Fruit fly (Drosophila melanogaster) whole organism, embryonic: Measurements from ENCODE around the gene SpdS.

Experiments used
- B-H2 ChIP-seq: fragments of 200-800 bp; sonication (Bioruptor generic); optimal IDR thresholded peaks from 2 replicates; lab custom pipeline; 2018; ENCODE audit warnings: missing biosample characterization, mild to moderate bottlenecking, missing genetic modification characterization
- CG1024 ChIP-seq: fragments of 200-800 bp; sonication (Bioruptor generic); IDR thresholded peaks from 2 replicates; pipeline ENCODE4 v1.3.6; 2022; ENCODE audit warnings: missing biosample characterization, missing genetic modification characterization
- CG10321 ChIP-seq: fragments of 200-800 bp; sonication (Bioruptor generic); IDR thresholded peaks from 2 replicates; pipeline ENCODE4 v1.3.6; 2022; ENCODE audit warnings: missing biosample characterization, missing genetic modification characterization
- CG10543 ChIP-seq: fragments of 200-800 bp; sonication (Bioruptor generic); optimal IDR thresholded peaks from 3 replicates; lab custom pipeline; 2017; ENCODE audit warnings: missing biosample characterization, mild to moderate bottlenecking, missing genetic modification characterization, moderate library complexity
- CG11093 ChIP-seq: fragments of 200-800 bp; sonication (Bioruptor generic); IDR thresholded peaks from 3 replicates; pipeline ENCODE4 v1.3.6; 2022; ENCODE audit warnings: missing biosample characterization, missing genetic modification characterization
- CG11398 ChIP-seq: fragments of 200-800 bp; sonication (Bioruptor generic); optimal IDR thresholded peaks from 2 replicates; lab custom pipeline; 2016; ENCODE audit warnings: missing biosample characterization, missing genetic modification characterization
- CG11560 ChIP-seq: fragments of 200-800 bp; sonication (Bioruptor generic); IDR thresholded peaks from 3 replicates; pipeline ENCODE4 v1.3.6; 2022; ENCODE audit warnings: missing biosample characterization, missing genetic modification characterization
- CG12155 ChIP-seq: fragments of 200-800 bp; sonication (Bioruptor generic); optimal IDR thresholded peaks from 3 replicates; lab custom pipeline; 2016; ENCODE audit warnings: missing biosample characterization, missing genetic modification characterization
- CG12942 ChIP-seq: fragments of 200-800 bp; sonication (Bioruptor generic); optimal IDR thresholded peaks from 3 replicates; lab custom pipeline; 2016; ENCODE audit warnings: missing biosample characterization, missing genetic modification characterization
- CG13624 ChIP-seq: fragments of 200-800 bp; sonication (Bioruptor generic); optimal IDR thresholded peaks from 2 replicates; lab custom pipeline; 2016; ENCODE audit warnings: missing biosample characterization, missing genetic modification characterization
- CG15269 ChIP-seq: fragments of 200-800 bp; sonication (Bioruptor generic); optimal IDR thresholded peaks from 2 replicates; lab custom pipeline; 2018; ENCODE audit warnings: missing biosample characterization, mild to moderate bottlenecking, missing genetic modification characterization, moderate library complexity
- CG17612 ChIP-seq: fragments of 200-800 bp; sonication (Bioruptor generic); IDR thresholded peaks from 2 replicates; pipeline ENCODE4 v1.3.6; 2022; ENCODE audit warnings: missing biosample characterization, missing genetic modification characterization
- CG2120 ChIP-seq: fragments of 200-800 bp; sonication (Bioruptor generic); optimal IDR thresholded peaks from 3 replicates; lab custom pipeline; 2016; ENCODE audit warnings: missing biosample characterization, missing genetic modification characterization
- CG31441 ChIP-seq: fragments of 200-800 bp; sonication (Bioruptor generic); IDR thresholded peaks from 2 replicates; pipeline ENCODE4 v1.3.6; 2022; ENCODE audit warnings: missing biosample characterization, missing genetic modification characterization
- CG42726 ChIP-seq: fragments of 200-800 bp; sonication (Bioruptor generic); IDR thresholded peaks from 2 replicates; pipeline ENCODE4 v1.3.6; 2022; ENCODE audit warnings: missing biosample characterization, missing genetic modification characterization; ENCODE audit not compliant: partially characterized antibody
- CG6654 ChIP-seq: fragments of 200-800 bp; sonication (Bioruptor generic); optimal IDR thresholded peaks from 2 replicates; lab custom pipeline; 2017; ENCODE audit warnings: missing biosample characterization, mild to moderate bottlenecking, missing genetic modification characterization
- CG6854 ChIP-seq: fragments of 200-800 bp; sonication (Bioruptor generic); optimal IDR thresholded peaks from 3 replicates; lab custom pipeline; 2017; ENCODE audit warnings: missing biosample characterization, mild to moderate bottlenecking, missing genetic modification characterization
- CG7357 ChIP-seq: fragments of 200-800 bp; sonication (Bioruptor generic); IDR thresholded peaks from 3 replicates; pipeline ENCODE4 v1.3.6; 2022; ENCODE audit warnings: missing biosample characterization, missing genetic modification characterization
- CG7839 ChIP-seq: fragments of 200-800 bp; sonication (Bioruptor generic); optimal IDR thresholded peaks from 3 replicates; lab custom pipeline; 2018; ENCODE audit warnings: missing biosample characterization, mild to moderate bottlenecking, missing genetic modification characterization, moderate library complexity
- Chrac-16 ChIP-seq: fragments of 200-800 bp; sonication (Bioruptor generic); optimal IDR thresholded peaks from 3 replicates; lab custom pipeline; 2016; ENCODE audit warnings: missing biosample characterization, missing genetic modification characterization
- Dbx ChIP-seq: fragments of 200-800 bp; sonication (Bioruptor generic); IDR thresholded peaks from 3 replicates; pipeline ENCODE4 v1.3.6; 2022; ENCODE audit warnings: missing biosample characterization, missing genetic modification characterization
- Dfd ChIP-seq, 2 experiments: fragments of >200 bp; optimal IDR thresholded peaks; 2 replicates each; lab custom pipeline; 2017; ENCODE audit warnings: missing biosample characterization in 2 of 2, missing genetic modification characterization in 2 of 2
- Doc3 ChIP-seq: fragments of 200-800 bp; sonication (Bioruptor generic); IDR thresholded peaks from 3 replicates; pipeline ENCODE4 v1.3.6; 2022; ENCODE audit warnings: missing biosample characterization, missing genetic modification characterization; ENCODE audit not compliant: partially characterized antibody
- Fer1 ChIP-seq: fragments of 200-800 bp; sonication (Bioruptor generic); optimal IDR thresholded peaks from 2 replicates; lab custom pipeline; 2017; ENCODE audit warnings: missing biosample characterization, mild to moderate bottlenecking, missing genetic modification characterization
- HLH3B ChIP-seq: fragments of 200-800 bp; sonication (Bioruptor generic); IDR thresholded peaks from 2 replicates; pipeline ENCODE4 v1.3.6; 2022; ENCODE audit warnings: missing biosample characterization, missing genetic modification characterization
- Hmr ChIP-seq: fragments of 200-800 bp; sonication (Bioruptor generic); optimal IDR thresholded peaks from 3 replicates; lab custom pipeline; 2017; ENCODE audit warnings: mild to moderate bottlenecking, missing biosample characterization, missing genetic modification reagents, missing genetic modification characterization
- MBD-R2 ChIP-seq: fragments of 200-800 bp; sonication (Bioruptor generic); IDR thresholded peaks from 2 replicates; pipeline ENCODE4 v1.3.6; 2022; ENCODE audit warnings: missing biosample characterization, missing genetic modification characterization
- MTF-1 ChIP-seq: fragments of 200-800 bp; sonication (Bioruptor generic); optimal IDR thresholded peaks from 2 replicates; lab custom pipeline; 2018; ENCODE audit warnings: missing biosample characterization, mild to moderate bottlenecking, missing genetic modification characterization, borderline replicate concordance
- Meics ChIP-seq: fragments of 200-800 bp; sonication (Bioruptor generic); optimal IDR thresholded peaks from 2 replicates; lab custom pipeline; 2017; ENCODE audit warnings: missing biosample characterization, mild to moderate bottlenecking, missing genetic modification characterization
- Neu2 ChIP-seq: fragments of 200-800 bp; sonication (Bioruptor generic); optimal IDR thresholded peaks from 3 replicates; lab custom pipeline; 2016; ENCODE audit warnings: missing biosample characterization, missing genetic modification characterization, borderline replicate concordance
- Spps ChIP-seq: fragments of 200-800 bp; sonication (Bioruptor generic); optimal IDR thresholded peaks from 2 replicates; lab custom pipeline; 2018; ENCODE audit warnings: missing biosample characterization, mild to moderate bottlenecking, missing genetic modification characterization
- Stat92E ChIP-seq, 3 experiments: fragments of >200 bp in 2 of 3; fragments of 200-800 bp in 1 of 3; sonication (Bioruptor generic) in 1 of 3; optimal IDR thresholded peaks; 2 replicates each; lab custom pipeline; 2017 to 2019; ENCODE audit warnings: missing biosample characterization in 3 of 3, missing genetic modification characterization in 3 of 3, mild to moderate bottlenecking in 1 of 3, moderate library complexity in 1 of 3
- Tbp ChIP-seq: fragments of >200 bp; optimal IDR thresholded peaks from 2 replicates; lab custom pipeline; 2018; ENCODE audit warnings: missing biosample characterization, missing genetic modification characterization
- ab ChIP-seq: fragments of 200-800 bp; sonication (Bioruptor generic); optimal IDR thresholded peaks from 2 replicates; lab custom pipeline; 2016; ENCODE audit warnings: missing biosample characterization, missing genetic modification characterization
- ase ChIP-seq: fragments of 200-800 bp; sonication (Bioruptor generic); IDR thresholded peaks from 3 replicates; pipeline ENCODE4 v1.3.6; 2022; ENCODE audit warnings: missing biosample characterization, missing genetic modification characterization
- br ChIP-seq: fragments of >200 bp; optimal IDR thresholded peaks from 2 replicates; lab custom pipeline; 2017
- en ChIP-seq: fragments of 200-800 bp; sonication (Bioruptor generic); optimal IDR thresholded peaks from 2 replicates; lab custom pipeline; 2016; ENCODE audit warnings: missing biosample characterization, missing genetic modification characterization
- exex ChIP-seq: fragments of 200-800 bp; sonication (Bioruptor generic); optimal IDR thresholded peaks from 4 replicates; lab custom pipeline; 2018; ENCODE audit warnings: missing biosample characterization, mild to moderate bottlenecking, missing genetic modification characterization, moderate library complexity
- fd3F ChIP-seq: fragments of 200-800 bp; sonication (Bioruptor generic); optimal IDR thresholded peaks from 2 replicates; lab custom pipeline; 2018; ENCODE audit warnings: missing biosample characterization, mild to moderate bottlenecking, missing genetic modification characterization, moderate library complexity
- gsb ChIP-seq: fragments of 200-800 bp; sonication (Bioruptor generic); IDR thresholded peaks from 2 replicates; pipeline ENCODE4 v1.3.6; 2022; ENCODE audit warnings: missing biosample characterization, missing genetic modification characterization
- hth ChIP-seq: fragments of >200 bp; optimal IDR thresholded peaks from 2 replicates; lab custom pipeline; 2017; ENCODE audit warnings: inconsistent platforms
- luna ChIP-seq: fragments of 200-800 bp; sonication (Bioruptor generic); optimal IDR thresholded peaks from 2 replicates; lab custom pipeline; 2016; ENCODE audit warnings: missing biosample characterization, missing genetic modification characterization
- mirr ChIP-seq: fragments of 200-800 bp; sonication (Bioruptor generic); optimal IDR thresholded peaks from 3 replicates; lab custom pipeline; 2018; ENCODE audit warnings: missing biosample characterization, mild to moderate bottlenecking, missing genetic modification characterization
- odd ChIP-seq: fragments of 200-800 bp; sonication (Bioruptor generic); optimal IDR thresholded peaks from 2 replicates; lab custom pipeline; 2017; ENCODE audit warnings: missing biosample characterization, mild to moderate bottlenecking, missing genetic modification characterization
- pnt ChIP-seq: fragments of 200-800 bp; sonication (Bioruptor generic); optimal IDR thresholded peaks from 3 replicates; lab custom pipeline; 2016; ENCODE audit warnings: missing biosample characterization, missing genetic modification characterization
- pzg ChIP-seq: fragments of 200-800 bp; sonication (Bioruptor generic); optimal IDR thresholded peaks from 3 replicates; lab custom pipeline; 2018; ENCODE audit warnings: missing biosample characterization, mild to moderate bottlenecking, missing genetic modification characterization, moderate library complexity
- sc ChIP-seq, 3 experiments: fragments of >200 bp in 2 of 3; fragments of 200-800 bp in 1 of 3; sonication (Bioruptor generic) in 1 of 3; optimal IDR thresholded peaks; 2 replicates in 2 of 3; 3 replicates in 1 of 3; lab custom pipeline; 2017; ENCODE audit warnings: mild to moderate bottlenecking in 1 of 3, missing biosample characterization in 1 of 3, missing genetic modification characterization in 1 of 3, missing genetic modification reagents in 1 of 3
- sens-2 ChIP-seq: fragments of 200-800 bp; sonication (Bioruptor generic); IDR thresholded peaks from 2 replicates; pipeline ENCODE4 v1.3.6; 2022; ENCODE audit warnings: missing biosample characterization, missing genetic modification characterization
- trem ChIP-seq: fragments of 200-800 bp; optimal IDR thresholded peaks from 3 replicates; lab custom pipeline; 2019; ENCODE audit warnings: missing biosample characterization, mild to moderate bottlenecking, missing genetic modification characterization, moderate library complexity
- twi ChIP-seq: fragments of 200-800 bp; optimal IDR thresholded peaks from 2 replicates; lab custom pipeline; 2019; ENCODE audit warnings: missing biosample characterization, mild to moderate bottlenecking, missing genetic modification characterization, moderate library complexity
- tx ChIP-seq: fragments of 200-800 bp; sonication (Bioruptor generic); optimal IDR thresholded peaks from 2 replicates; lab custom pipeline; 2016; ENCODE audit warnings: missing biosample characterization, missing genetic modification characterization
- wdn ChIP-seq: fragments of 200-800 bp; sonication (Bioruptor generic); IDR thresholded peaks from 2 replicates; pipeline ENCODE4 v1.3.6; 2022; ENCODE audit warnings: missing biosample characterization, missing genetic modification characterization

SpdS gene

DNA sequence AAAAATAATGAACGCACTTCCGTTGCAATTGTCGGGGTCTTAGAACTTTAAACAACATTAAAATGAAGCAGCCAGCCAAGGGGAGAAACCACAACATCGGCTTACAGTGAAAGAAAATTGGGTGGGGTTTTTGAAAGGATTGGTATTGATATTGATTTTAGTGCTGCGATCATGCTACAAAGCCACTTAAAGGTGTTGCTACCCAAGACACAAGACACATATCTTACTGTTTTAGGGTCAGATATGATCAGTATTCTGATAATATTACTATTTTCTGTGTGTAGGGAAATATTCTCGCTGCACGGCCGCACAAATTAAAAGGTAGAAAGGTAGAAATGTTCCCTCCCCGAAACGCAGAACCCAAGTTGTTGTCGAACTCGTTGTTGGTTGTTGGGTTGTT, 26.4 kb upstream of the SpdS start (continued):
- TF ChIP-seq Stat92E (GFP tag; optimal IDR thresholded peaks at IDR 0.05; lab: Kevin White, UChicago) (peak in 1 of 3 experiments; percentile 30), Chrac-16 (GFP tag; lab: Kevin White, UChicago) (peak; percentile 36), CG7357 (GFP tag; lab: Robert Waterston, UW) (peak; percentile 20; the same call in 1 of the 3 replicates), B-H2 (GFP tag; lab: Kevin White, UChicago) (no peak), sc (optimal IDR thresholded peaks at IDR 0.05; lab: Kevin White, UChicago) (no peak), sc (GFP tag; optimal IDR thresholded peaks at IDR 0.05; lab: Kevin White, UChicago) (peak; percentile 26), Doc3 (GFP tag; lab: Robert Waterston, UW) (no peak), ase (GFP tag; lab: Robert Waterston, UW) (no peak), MTF-1 (GFP tag; lab: Kevin White, UChicago) (peak; percentile 13), CG11560 (tag; lab: Robert Waterston, UW) (no peak), pnt (GFP tag; lab: Kevin White, UChicago) (no peak), CG6654 (no peak), tx (GFP tag; lab: Kevin White, UChicago) (no peak), ab (no peak), en (GFP tag; lab: Kevin White, UChicago) (no peak), CG13624 (GFP tag; lab: Kevin White, UChicago) (no peak), gsb (GFP tag; lab: Robert Waterston, UW) (no peak), CG12942 (GFP tag; lab: Kevin White, UChicago) (no peak), CG6854 (GFP tag; lab: Kevin White, UChicago) (no peak), HLH3B (no peak), Meics (no peak), CG17612 (GFP tag; lab: Robert Waterston, UW) (no peak), twi (tag; lab: Kevin White, UChicago) (no peak), Dfd (GFP tag; optimal IDR thresholded peaks at IDR 0.05; lab: Kevin White, UChicago) (no peak), fd3F (GFP tag; lab: Kevin White, UChicago) (no peak), CG10543 (GFP tag; lab: Kevin White, UChicago) (no peak), br (no peak), CG31441 (peak; percentile 41; the same call in 1 of the 2 replicates), CG12155 (GFP tag; lab: Kevin White, UChicago) (no peak), sens-2 (GFP tag; lab: Robert Waterston, UW) (no peak), hth (no peak), Tbp (GFP tag; lab: Kevin White, UChicago) (no peak), CG42726 (GFP tag; lab: Robert Waterston, UW) (no peak), CG10321 (GFP tag; lab: Robert Waterston, UW) (no peak), CG7839 (tag; lab: Kevin White, UChicago) (peak; percentile 58), odd (GFP tag; lab: Kevin White, UChicago) (no peak), wdn (GFP tag; lab: Robert Waterston, UW) (no peak), CG11398 (no peak), Neu2 (peak; percentile 13), CG2120 (GFP tag; lab: Kevin White, UChicago) (no peak), mirr (GFP tag; lab: Kevin White, UChicago) (no peak), exex (no peak), pzg (GFP tag; lab: Kevin White, UChicago) (no peak), Spps (tag; lab: Kevin White, UChicago) (peak; percentile 55), Hmr (GFP tag; lab: Kevin White, UChicago) (no peak), trem (tag; lab: Kevin White, UChicago) (peak; percentile 41), CG1024 (GFP tag; lab: Robert Waterston, UW) (no peak), MBD-R2 (no peak), CG15269 (tag; lab: Kevin White, UChicago) (no peak), luna (GFP tag; lab: Kevin White, UChicago) (no peak), Fer1 (GFP tag; lab: Kevin White, UChicago) (no peak), Dbx (GFP tag; lab: Robert Waterston, UW) (no peak), CG11093 (GFP tag; lab: Robert Waterston, UW) (no peak)
